Worm (Caenorhabditis elegans): ENCODE data around the gene nhr-203.

- TF ChIP-seq flt-1 (GFP tag; IDR thresholded peaks at IDR 0.05) (no peak), T22C8.4 (GFP tag; IDR thresholded peaks at IDR 0.05) (no peak), ztf-23 (GFP tag; IDR thresholded peaks at IDR 0.05) (no peak), ref-1 (GFP tag; conservative IDR thresholded peaks at IDR 0.05) (no peak), cog-1 (tag; optimal IDR thresholded peaks at IDR 0.05) (no peak), klf-2 (GFP tag; conservative IDR thresholded peaks at IDR 0.05) (no peak)
Measured at ce11 chrV:487980-488379, 28.4 kb downstream of the nhr-203 start.

Measured in whole organism, midembryonic.